Fruit fly (Drosophila melanogaster) whole organism, embryonic: ENCODE measurements around the gene CG32537.
A peak's percentile ranks its signal among the peaks of the same experiment; 100 is the strongest.

Experiments used
- ATbp ChIP-seq: fragments of 200-800 bp; sonication (Bioruptor generic); optimal IDR thresholded peaks from 2 replicates; lab custom pipeline; 2017; ENCODE audit warnings: missing biosample characterization, mild to moderate bottlenecking, missing genetic modification characterization, missing genetic modification reagents
- Asciz ChIP-seq: fragments of 200-800 bp; sonication (Bioruptor generic); optimal IDR thresholded peaks from 2 replicates; lab custom pipeline; 2017; ENCODE audit warnings: missing biosample characterization, mild to moderate bottlenecking, missing genetic modification characterization, missing genetic modification reagents
- BEAF-32 ChIP-seq: fragments of 200-800 bp; sonication (Bioruptor generic); optimal IDR thresholded peaks from 3 replicates; lab custom pipeline; 2017; ENCODE audit warnings: missing biosample characterization, missing genetic modification characterization, mild to moderate bottlenecking, moderate library complexity, missing genetic modification reagents
- CG11085 ChIP-seq: fragments of 200-800 bp; sonication (Bioruptor generic); IDR thresholded peaks from 2 replicates; pipeline ENCODE4 v1.3.6; 2022; ENCODE audit warnings: missing biosample characterization, missing genetic modification characterization
- CG12219 ChIP-seq: fragments of 200-800 bp; sonication (Bioruptor generic); optimal IDR thresholded peaks from 3 replicates; lab custom pipeline; 2018; ENCODE audit warnings: missing biosample characterization, mild to moderate bottlenecking, missing genetic modification characterization
- CG15011 ChIP-seq: fragments of 200-800 bp; sonication (Bioruptor generic); optimal IDR thresholded peaks from 3 replicates; lab custom pipeline; 2018; ENCODE audit warnings: missing biosample characterization, mild to moderate bottlenecking, missing genetic modification characterization
- CG15601 ChIP-seq: fragments of 200-800 bp; sonication (Bioruptor generic); optimal IDR thresholded peaks from 3 replicates; lab custom pipeline; 2019; ENCODE audit warnings: missing biosample characterization, mild to moderate bottlenecking, missing genetic modification characterization, moderate library complexity
- CG17802 ChIP-seq: fragments of 200-800 bp; sonication (Bioruptor generic); optimal IDR thresholded peaks from 2 replicates; lab custom pipeline; 2018; ENCODE audit warnings: missing biosample characterization, mild to moderate bottlenecking, missing genetic modification characterization, moderate library complexity
- CG1832 ChIP-seq: fragments of 200-800 bp; sonication (Bioruptor generic); optimal IDR thresholded peaks from 2 replicates; lab custom pipeline; 2017; ENCODE audit warnings: missing biosample characterization, mild to moderate bottlenecking, missing genetic modification characterization, inconsistent platforms
- CG2129 ChIP-seq: fragments of 200-800 bp; sonication (Bioruptor generic); IDR thresholded peaks from 2 replicates; pipeline ENCODE4 v1.3.6; 2022; ENCODE audit warnings: missing biosample characterization, missing genetic modification characterization; ENCODE audit not compliant: partially characterized antibody
- CG31441 ChIP-seq: fragments of 200-800 bp; sonication (Bioruptor generic); IDR thresholded peaks from 2 replicates; pipeline ENCODE4 v1.3.6; 2022; ENCODE audit warnings: missing biosample characterization, missing genetic modification characterization
- CG3407 ChIP-seq: fragments of 200-800 bp; sonication (Bioruptor generic); optimal IDR thresholded peaks from 2 replicates; lab custom pipeline; 2018; ENCODE audit warnings: missing biosample characterization, mild to moderate bottlenecking, missing genetic modification characterization
- CG4328 ChIP-seq: fragments of 200-800 bp; sonication (Bioruptor generic); optimal IDR thresholded peaks from 3 replicates; lab custom pipeline; 2017; ENCODE audit warnings: missing biosample characterization, missing genetic modification reagents, missing genetic modification characterization
- CG4360 ChIP-seq: fragments of 200-800 bp; sonication (Bioruptor generic); IDR thresholded peaks from 2 replicates; pipeline ENCODE4 v1.3.6; 2022; ENCODE audit warnings: missing biosample characterization, missing genetic modification characterization
- CG6175 ChIP-seq: fragments of 200-800 bp; sonication (Bioruptor generic); IDR thresholded peaks from 3 replicates; pipeline ENCODE4 v1.3.6; 2022; ENCODE audit warnings: missing biosample characterization, missing genetic modification characterization
- CG8478 ChIP-seq: fragments of >200 bp; optimal IDR thresholded peaks from 2 replicates; lab custom pipeline; 2018
- CrebB ChIP-seq: fragments of 200-800 bp; sonication (Bioruptor generic); optimal IDR thresholded peaks from 3 replicates; lab custom pipeline; 2018; ENCODE audit warnings: missing biosample characterization, mild to moderate bottlenecking, missing genetic modification characterization
- Dref ChIP-seq: fragments of 200-800 bp; sonication (Bioruptor generic); IDR thresholded peaks from 2 replicates; pipeline ENCODE4 v1.3.6; 2022; ENCODE audit warnings: missing biosample characterization, missing genetic modification characterization
- GATAe ChIP-seq: fragments of 200-800 bp; sonication (Bioruptor generic); conservative IDR thresholded peaks from 2 replicates; pipeline ENCODE4 v1.3.6; 2022; ENCODE audit warnings: missing biosample characterization, missing genetic modification characterization
- Gsc ChIP-seq: fragments of 200-800 bp; sonication (Bioruptor generic); IDR thresholded peaks from 2 replicates; pipeline ENCODE4 v1.3.6; 2022; ENCODE audit warnings: missing biosample characterization, missing genetic modification characterization
- H15 ChIP-seq: fragments of 200-800 bp; sonication (Bioruptor generic); IDR thresholded peaks from 3 replicates; pipeline ENCODE4 v1.3.6; 2022; ENCODE audit warnings: missing biosample characterization, missing genetic modification characterization
- HLH3B ChIP-seq: fragments of 200-800 bp; sonication (Bioruptor generic); IDR thresholded peaks from 2 replicates; pipeline ENCODE4 v1.3.6; 2022; ENCODE audit warnings: missing biosample characterization, missing genetic modification characterization
- Kr ChIP-seq: fragments of 200-800 bp; sonication (Bioruptor generic); optimal IDR thresholded peaks from 2 replicates; lab custom pipeline; 2017; ENCODE audit warnings: missing biosample characterization, mild to moderate bottlenecking, missing genetic modification characterization
- NC2α ChIP-seq: fragments of 200-800 bp; sonication (Bioruptor generic); optimal IDR thresholded peaks from 2 replicates; lab custom pipeline; 2016; ENCODE audit warnings: missing biosample characterization, missing genetic modification characterization
- Ptx1 ChIP-seq: fragments of 200-800 bp; sonication (Bioruptor generic); IDR thresholded peaks from 2 replicates; pipeline ENCODE4 v1.3.6; 2022; ENCODE audit warnings: missing biosample characterization, missing genetic modification characterization
- Rx ChIP-seq: fragments of 200-800 bp; sonication (Bioruptor generic); IDR thresholded peaks from 2 replicates; pipeline ENCODE4 v1.3.6; 2022; ENCODE audit warnings: missing biosample characterization, missing genetic modification characterization
- TFAM ChIP-seq: fragments of 200-800 bp; sonication (Bioruptor generic); optimal IDR thresholded peaks from 2 replicates; lab custom pipeline; 2017; ENCODE audit warnings: missing biosample characterization, missing genetic modification characterization, inconsistent platforms
- ab ChIP-seq: fragments of 200-800 bp; sonication (Bioruptor generic); optimal IDR thresholded peaks from 2 replicates; lab custom pipeline; 2016; ENCODE audit warnings: missing biosample characterization, missing genetic modification characterization
- bbx ChIP-seq: fragments of 200-800 bp; sonication (Bioruptor generic); IDR thresholded peaks from 2 replicates; pipeline ENCODE4 v1.3.6; 2022; ENCODE audit warnings: missing biosample characterization, missing genetic modification characterization; ENCODE audit not compliant: partially characterized antibody
- bigmax ChIP-seq: fragments of 200-800 bp; sonication (Bioruptor generic); optimal IDR thresholded peaks from 2 replicates; lab custom pipeline; 2018; ENCODE audit warnings: missing biosample characterization, mild to moderate bottlenecking, missing genetic modification characterization
- chinmo ChIP-seq: fragments of 200-800 bp; sonication (Bioruptor generic); IDR thresholded peaks from 4 replicates; pipeline ENCODE4 v1.3.6; 2022; ENCODE audit warnings: missing biosample characterization, missing genetic modification characterization; ENCODE audit not compliant: partially characterized antibody
- crp ChIP-seq, 2 experiments: fragments of 200-800 bp; sonication (Bioruptor generic); optimal IDR thresholded peaks; 2 replicates in 1 of 2; 3 replicates in 1 of 2; lab custom pipeline; 2017; ENCODE audit warnings: missing biosample characterization in 2 of 2, missing genetic modification characterization in 2 of 2, mild to moderate bottlenecking in 1 of 2, moderate library complexity in 1 of 2
- emc ChIP-seq: fragments of 200-800 bp; sonication (Bioruptor generic); optimal IDR thresholded peaks from 2 replicates; lab custom pipeline; 2016; ENCODE audit warnings: missing biosample characterization, missing genetic modification characterization
- esg ChIP-seq: fragments of 200-800 bp; sonication (Bioruptor generic); conservative IDR thresholded peaks from 2 replicates; pipeline ENCODE4 v1.3.6; 2022; ENCODE audit warnings: missing biosample characterization, missing genetic modification characterization
- ewg ChIP-seq: fragments of 200-800 bp; sonication (Bioruptor generic); optimal IDR thresholded peaks from 3 replicates; lab custom pipeline; 2017; ENCODE audit warnings: mild to moderate bottlenecking, missing biosample characterization, missing genetic modification reagents, missing genetic modification characterization
- fd102C ChIP-seq: fragments of 200-800 bp; sonication (Bioruptor generic); optimal IDR thresholded peaks from 2 replicates; lab custom pipeline; 2018; ENCODE audit warnings: missing biosample characterization, mild to moderate bottlenecking, missing genetic modification characterization, moderate library complexity
- gt ChIP-seq: fragments of 200-800 bp; sonication (Bioruptor generic); IDR thresholded peaks from 2 replicates; pipeline ENCODE4 v1.3.6; 2022; ENCODE audit warnings: missing biosample characterization, missing genetic modification characterization
- kay ChIP-seq: fragments of 200-800 bp; sonication (Bioruptor generic); optimal IDR thresholded peaks from 2 replicates; lab custom pipeline; 2016; ENCODE audit warnings: missing biosample characterization, missing genetic modification characterization
- ken ChIP-seq: fragments of 200-800 bp; sonication (Bioruptor generic); IDR thresholded peaks from 3 replicates; pipeline ENCODE4 v1.3.6; 2022; ENCODE audit warnings: missing biosample characterization, missing genetic modification characterization
- lab ChIP-seq: fragments of 200-800 bp; sonication (Bioruptor generic); optimal IDR thresholded peaks from 3 replicates; lab custom pipeline; 2017; ENCODE audit warnings: missing biosample characterization, missing genetic modification characterization, mild to moderate bottlenecking, moderate library complexity, missing genetic modification reagents
- lilli ChIP-seq: fragments of 200-800 bp; sonication (Bioruptor generic); optimal IDR thresholded peaks from 3 replicates; lab custom pipeline; 2016; ENCODE audit warnings: missing biosample characterization, missing genetic modification characterization
- pfk ChIP-seq: fragments of 200-800 bp; sonication (Bioruptor generic); optimal IDR thresholded peaks from 2 replicates; lab custom pipeline; 2018; ENCODE audit warnings: missing biosample characterization, mild to moderate bottlenecking, missing genetic modification characterization, moderate library complexity
- salm ChIP-seq: fragments of 200-800 bp; sonication (Bioruptor generic); optimal IDR thresholded peaks from 2 replicates; lab custom pipeline; 2018; ENCODE audit warnings: missing biosample characterization, mild to moderate bottlenecking, missing genetic modification characterization
- scrt ChIP-seq: fragments of 200-800 bp; sonication (Bioruptor generic); optimal IDR thresholded peaks from 2 replicates; lab custom pipeline; 2018; ENCODE audit warnings: missing biosample characterization, mild to moderate bottlenecking, missing genetic modification characterization, moderate library complexity
- sd ChIP-seq: fragments of 200-800 bp; sonication (Bioruptor generic); optimal IDR thresholded peaks from 3 replicates; lab custom pipeline; 2018; ENCODE audit warnings: missing biosample characterization, mild to moderate bottlenecking, missing genetic modification characterization, moderate library complexity
- shn ChIP-seq: fragments of 200-800 bp; sonication (Bioruptor generic); optimal IDR thresholded peaks from 3 replicates; lab custom pipeline; 2016; ENCODE audit warnings: missing biosample characterization, missing genetic modification characterization
- slou ChIP-seq: fragments of 200-800 bp; sonication (Bioruptor generic); optimal IDR thresholded peaks from 3 replicates; lab custom pipeline; 2016; ENCODE audit warnings: missing biosample characterization, missing genetic modification characterization
- slp2 ChIP-seq: fragments of 200-800 bp; sonication (Bioruptor generic); optimal IDR thresholded peaks from 2 replicates; lab custom pipeline; 2016; ENCODE audit warnings: missing biosample characterization, missing genetic modification characterization
- sob ChIP-seq: fragments of 200-800 bp; sonication (Bioruptor generic); IDR thresholded peaks from 2 replicates; pipeline ENCODE4 v1.3.6; 2022; ENCODE audit warnings: missing biosample characterization, missing genetic modification characterization
- tap ChIP-seq: fragments of 200-800 bp; optimal IDR thresholded peaks from 3 replicates; lab custom pipeline; 2019; ENCODE audit warnings: missing biosample characterization, mild to moderate bottlenecking, missing genetic modification characterization, moderate library complexity
- trh ChIP-seq: fragments of 200-800 bp; sonication (Bioruptor generic); optimal IDR thresholded peaks from 2 replicates; lab custom pipeline; 2016; ENCODE audit warnings: missing biosample characterization, missing genetic modification characterization
- yki ChIP-seq: fragments of >200 bp; optimal IDR thresholded peaks from 3 replicates; lab custom pipeline; 2018

The CG32537 gene

DNA sequence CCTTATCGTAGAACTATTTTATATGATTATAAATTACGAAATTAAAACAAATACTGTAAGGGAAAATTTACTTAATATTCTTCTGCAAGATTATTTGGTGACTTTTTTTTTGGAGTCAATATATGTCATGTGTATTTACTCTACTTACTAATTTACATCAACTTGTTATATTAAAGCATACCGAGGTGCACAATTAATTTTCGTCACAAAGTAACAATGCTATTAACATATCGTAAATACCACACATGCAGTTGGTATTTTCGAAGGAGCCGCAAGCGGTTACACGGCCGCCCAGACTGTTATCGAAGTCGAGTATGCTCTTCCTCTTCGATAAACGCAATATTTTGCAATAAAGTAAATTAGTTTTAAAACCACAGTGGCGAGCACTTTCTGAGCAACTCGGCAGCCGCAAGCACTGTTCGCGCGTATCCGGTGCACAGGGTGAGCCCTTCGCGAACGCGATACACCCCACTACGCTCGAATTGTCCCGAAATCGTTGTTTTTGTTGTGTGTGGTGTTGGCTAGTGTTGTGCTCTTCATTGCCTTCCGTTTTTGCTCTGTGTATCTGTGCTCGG is 14.7 kb downstream of the CG32537 start, which contains the start of gene Vav (continued):
- TF ChIP-seq CG1832 (no peak), BEAF-32 (GFP tag; lab: Kevin White, UChicago) (peak; percentile 36), Ptx1 (GFP tag; lab: Robert Waterston, UW) (no peak), CG11085 (GFP tag; lab: Robert Waterston, UW) (no peak), sd (tag; lab: Kevin White, UChicago) (no peak), CG12219 (GFP tag; lab: Kevin White, UChicago) (no peak), Rx (GFP tag; lab: Robert Waterston, UW) (no peak), CG2129 (no peak), fd102C (GFP tag; lab: Kevin White, UChicago) (no peak), pfk (no peak), kay (GFP tag; lab: Kevin White, UChicago) (no peak), sob (GFP tag; lab: Robert Waterston, UW) (peak; percentile 38; the same call in 1 of the 2 replicates), slou (GFP tag; lab: Kevin White, UChicago) (no peak), salm (tag; lab: Kevin White, UChicago) (no peak), bigmax (GFP tag; lab: Kevin White, UChicago) (no peak), TFAM (GFP tag; lab: Kevin White, UChicago) (no peak), ab (no peak), CG15011 (GFP tag; lab: Kevin White, UChicago) (no peak), tap (tag; lab: Kevin White, UChicago) (no peak), crp (GFP tag; optimal IDR thresholded peaks at IDR 0.05; lab: Kevin White, UChicago) (no peak), CG6175 (no peak), yki (lab: Kevin White, UChicago) (no peak), GATAe (no peak), CG3407 (no peak), ewg (no peak), CG4360 (0 out of 2 replicates have a peak, but pooled peaks have one; percentile 18), lab (GFP tag; lab: Kevin White, UChicago) (no peak), Gsc (GFP tag; lab: Robert Waterston, UW) (no peak), Kr (no peak), shn (GFP tag; lab: Kevin White, UChicago) (no peak), gt (GFP tag; lab: Robert Waterston, UW) (no peak), CG31441 (GFP tag; lab: Robert Waterston, UW) (no peak), trh (GFP tag; lab: Kevin White, UChicago) (no peak), CG4328 (GFP tag; lab: Kevin White, UChicago) (no peak), CG17802 (tag; lab: Kevin White, UChicago) (no peak), lilli (GFP tag; lab: Kevin White, UChicago) (no peak), emc (no peak), CrebB (tag; lab: Kevin White, UChicago) (peak; percentile 40), Dref (peak; percentile 73), NC2α (GFP tag; lab: Kevin White, UChicago) (no peak), HLH3B (GFP tag; lab: Robert Waterston, UW) (no peak), Asciz (no peak), CG15601 (tag; lab: Kevin White, UChicago) (no peak), ATbp (GFP tag; lab: Kevin White, UChicago) (no peak), esg (GFP tag; lab: Robert Waterston, UW) (no peak), chinmo (GFP tag; lab: Robert Waterston, UW) (no peak), slp2 (no peak), CG8478 (no peak), H15 (GFP tag; lab: Robert Waterston, UW) (no peak), ken (no peak), scrt (GFP tag; lab: Kevin White, UChicago) (no peak), bbx (GFP tag; lab: Robert Waterston, UW) (peak; percentile 46)
